Worm (Caenorhabditis elegans): ENCODE data around the gene F53A2.1.
A peak's percentile ranks its signal among the peaks of the same experiment; 100 is the strongest.

The F53A2.1 gene

ce11 chrIII:13324739-13325138 is at the start of gene F53A2.1:
F53A2.1 (minus strand) TSS chrIII:13324839.
- TF ChIP-seq flt-1 (GFP tag; IDR thresholded peaks at IDR 0.05) (no peak), T22C8.4 (GFP tag; IDR thresholded peaks at IDR 0.05) (no peak), ref-1 (GFP tag; conservative IDR thresholded peaks at IDR 0.05) (no peak), cog-1 (tag; optimal IDR thresholded peaks at IDR 0.05) (no peak), klf-2 (GFP tag; conservative IDR thresholded peaks at IDR 0.05) (no peak), ztf-29 (GFP tag; IDR thresholded peaks at IDR 0.05) (no peak)

ce11 chrIII:13370980-13371379 is 46.3 kb upstream of the F53A2.1 start, which contains the start of gene T03F6.9:
T03F6.9 (minus strand) TSS chrIII:13371080.
- no peak for TF ChIP-seq tab-1 (GFP tag; IDR thresholded peaks at IDR 0.05)
- no peak for TF ChIP-seq T22C8.4 (GFP tag; IDR thresholded peaks at IDR 0.05)
- TF ChIP-seq ref-1 (GFP tag; conservative IDR thresholded peaks at IDR 0.05) = no peak
- TF ChIP-seq med-1 (GFP tag; optimal IDR thresholded peaks at IDR 0.05; ENCODE audit: insufficient read depth) = no peak
- no peak for TF ChIP-seq ztf-29 (GFP tag; IDR thresholded peaks at IDR 0.05)
- TF ChIP-seq klf-2 (GFP tag; conservative IDR thresholded peaks at IDR 0.05) = no peak
- TF ChIP-seq cog-1 (tag; optimal IDR thresholded peaks at IDR 0.05) = no peak
- TF ChIP-seq flt-1 (GFP tag; IDR thresholded peaks at IDR 0.05) = no peak
- no peak for TF ChIP-seq ztf-23 (GFP tag; IDR thresholded peaks at IDR 0.05)

DNA sequence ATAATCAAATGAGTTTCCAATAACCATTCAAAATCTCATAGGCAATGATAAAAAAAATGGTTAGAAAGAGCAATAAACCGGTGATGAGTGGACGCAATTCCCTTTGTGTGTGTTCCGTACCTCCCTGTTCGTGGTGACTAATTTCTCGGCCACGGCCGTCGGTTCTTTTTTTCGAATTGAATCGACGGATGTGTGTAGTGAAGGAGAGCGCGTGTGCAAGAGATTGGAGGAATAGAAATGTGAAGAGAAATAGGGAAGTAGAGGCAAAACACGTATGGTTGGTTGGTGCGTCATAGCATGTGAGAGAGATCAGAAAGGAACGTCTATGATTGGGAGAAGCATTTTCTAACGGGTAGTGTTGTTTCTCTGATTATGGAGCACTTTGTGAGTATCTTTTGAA is 35.2 kb upstream of the F53A2.1 start:
- no peak for TF ChIP-seq klf-2 (GFP tag; conservative IDR thresholded peaks at IDR 0.05)
- 0 out of 2 replicates have a peak, but pooled peaks have one; percentile 44 for TF ChIP-seq flt-1 (GFP tag; IDR thresholded peaks at IDR 0.05)
- no peak for TF ChIP-seq med-1 (GFP tag; optimal IDR thresholded peaks at IDR 0.05; ENCODE audit: insufficient read depth)
- no peak for TF ChIP-seq tab-1 (GFP tag; IDR thresholded peaks at IDR 0.05)
- no peak for TF ChIP-seq ztf-29 (GFP tag; IDR thresholded peaks at IDR 0.05)
- TF ChIP-seq cog-1 (tag; optimal IDR thresholded peaks at IDR 0.05) = no peak

- TF ChIP-seq klf-2 (GFP tag; conservative IDR thresholded peaks at IDR 0.05) (no peak), tab-1 (GFP tag; IDR thresholded peaks at IDR 0.05) (no peak), flt-1 (GFP tag; IDR thresholded peaks at IDR 0.05) (no peak), ztf-29 (GFP tag; IDR thresholded peaks at IDR 0.05) (no peak), T22C8.4 (GFP tag; IDR thresholded peaks at IDR 0.05) (no peak), med-1 (GFP tag; optimal IDR thresholded peaks at IDR 0.05; ENCODE audit: insufficient read depth) (no peak), cog-1 (tag; optimal IDR thresholded peaks at IDR 0.05) (no peak), ref-1 (GFP tag; conservative IDR thresholded peaks at IDR 0.05) (no peak), ztf-23 (GFP tag; IDR thresholded peaks at IDR 0.05) (no peak)
Observed at ce11 chrIII:13359256-13359655, 34.6 kb upstream of the F53A2.1 start, which contains the start of gene F53A2.9. F53A2.9 (minus strand) TSS chrIII:13359356.

DNA sequence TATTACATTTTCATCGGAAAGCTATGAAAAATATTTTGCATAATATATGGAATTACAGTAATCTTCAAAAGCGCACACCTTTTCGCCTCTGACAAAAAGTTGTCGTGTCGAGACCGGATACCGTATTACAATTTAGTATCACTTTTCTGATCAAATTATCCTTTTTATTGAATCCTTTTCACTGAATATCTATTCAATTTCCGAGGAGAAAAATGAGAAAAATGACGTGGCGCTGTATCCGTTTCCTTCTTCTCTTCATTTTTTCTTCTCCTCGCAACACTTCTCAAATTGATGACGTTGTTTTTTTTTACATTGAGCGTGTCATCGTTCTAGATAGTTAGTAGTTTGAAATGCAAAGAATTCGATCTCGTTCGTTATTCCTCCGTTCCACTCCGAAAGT is 26.3 kb upstream of the F53A2.1 start:
- TF ChIP-seq flt-1 (GFP tag; IDR thresholded peaks at IDR 0.05) = no peak
- TF ChIP-seq tab-1 (GFP tag; IDR thresholded peaks at IDR 0.05) = no peak
- TF ChIP-seq ref-1 (GFP tag; conservative IDR thresholded peaks at IDR 0.05) = no peak
- no peak for TF ChIP-seq klf-2 (GFP tag; conservative IDR thresholded peaks at IDR 0.05)
- no peak for TF ChIP-seq cog-1 (tag; optimal IDR thresholded peaks at IDR 0.05)
- TF ChIP-seq T22C8.4 (GFP tag; IDR thresholded peaks at IDR 0.05) = no peak
- TF ChIP-seq med-1 (GFP tag; optimal IDR thresholded peaks at IDR 0.05; ENCODE audit: insufficient read depth) = no peak
- no peak for TF ChIP-seq ztf-29 (GFP tag; IDR thresholded peaks at IDR 0.05)
- TF ChIP-seq ztf-23 (GFP tag; IDR thresholded peaks at IDR 0.05) = no peak

ce11 chrIII:13348891-13349290 is 24.3 kb upstream of the F53A2.1 start:
- no peak for TF ChIP-seq tab-1 (GFP tag; IDR thresholded peaks at IDR 0.05)
- no peak for TF ChIP-seq cog-1 (tag; optimal IDR thresholded peaks at IDR 0.05)
- no peak for TF ChIP-seq ref-1 (GFP tag; conservative IDR thresholded peaks at IDR 0.05)
- no peak for TF ChIP-seq med-1 (GFP tag; optimal IDR thresholded peaks at IDR 0.05; ENCODE audit: insufficient read depth)

ce11 chrIII:13347782-13348327 is 23.2 kb upstream of the F53A2.1 start:
- TF ChIP-seq cog-1 (tag; optimal IDR thresholded peaks at IDR 0.05) (no peak), tab-1 (GFP tag; IDR thresholded peaks at IDR 0.05) (no peak), ztf-29 (GFP tag; IDR thresholded peaks at IDR 0.05) (no peak)

DNA sequence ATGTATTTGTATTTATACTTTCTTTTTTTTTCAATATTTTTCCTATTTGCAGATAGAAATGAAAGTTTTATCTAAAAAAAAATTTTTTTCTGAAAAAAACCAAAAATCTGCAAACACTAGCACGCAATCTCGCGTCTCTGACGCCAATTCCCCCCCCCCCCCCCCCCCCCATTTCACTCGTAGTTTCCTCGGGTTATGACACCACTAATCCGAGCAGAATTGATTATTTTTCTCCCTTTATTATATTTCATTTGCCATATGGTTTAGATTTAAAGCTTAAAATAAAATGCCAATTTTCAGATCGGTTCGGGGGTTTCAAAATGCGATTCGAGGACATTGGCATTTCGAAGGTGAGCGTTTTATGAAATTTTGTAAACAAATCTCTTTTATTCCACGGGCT is 22.1 kb upstream of the F53A2.1 start, which contains the start of gene mtm-6:
TSS of gene mtm-6 (plus strand) at position 301 of the 400 bp plus-strand sequence.
- TF ChIP-seq T22C8.4 (GFP tag; IDR thresholded peaks at IDR 0.05) (no peak), tab-1 (GFP tag; IDR thresholded peaks at IDR 0.05) (no peak), ztf-29 (GFP tag; IDR thresholded peaks at IDR 0.05) (no peak), ref-1 (GFP tag; conservative IDR thresholded peaks at IDR 0.05) (no peak), cog-1 (tag; optimal IDR thresholded peaks at IDR 0.05) (no peak), med-1 (GFP tag; optimal IDR thresholded peaks at IDR 0.05; ENCODE audit: insufficient read depth) (no peak), flt-1 (GFP tag; IDR thresholded peaks at IDR 0.05) (no peak), klf-2 (GFP tag; conservative IDR thresholded peaks at IDR 0.05) (no peak), ztf-23 (GFP tag; IDR thresholded peaks at IDR 0.05) (no peak)

DNA sequence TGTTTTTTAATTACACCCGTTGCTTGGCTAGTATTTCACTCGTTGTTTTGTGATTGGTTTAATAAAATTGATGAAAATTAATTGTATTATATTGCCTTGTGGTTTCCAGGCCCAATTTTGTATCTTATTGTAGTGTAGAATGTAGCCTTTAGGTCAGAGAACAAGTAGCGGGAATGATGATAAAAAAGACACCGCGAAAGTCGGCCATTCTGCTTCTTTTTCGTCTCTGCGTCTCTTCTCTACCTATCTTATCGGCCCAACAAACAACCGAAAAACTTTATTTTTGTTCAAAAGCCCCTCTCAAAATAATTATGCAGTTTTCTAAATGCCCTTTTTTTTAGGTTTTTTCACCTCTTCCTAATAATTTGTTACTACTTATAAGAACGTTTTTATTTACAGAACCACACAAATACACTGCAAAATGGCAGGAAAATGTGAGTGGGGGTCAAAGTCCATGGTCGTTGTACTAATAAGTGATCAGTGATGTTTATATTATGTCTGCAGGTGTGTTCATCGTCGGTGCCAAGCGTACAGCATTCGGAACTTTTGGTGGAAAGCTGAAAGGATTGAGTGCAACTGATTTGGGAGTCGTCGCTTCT is 20.0 kb upstream of the F53A2.1 start, which contains the start of gene acaa-2:
TSS of gene acaa-2 (plus strand) at position 400 of the 599 bp plus-strand sequence.
- no peak for TF ChIP-seq ztf-23 (GFP tag; IDR thresholded peaks at IDR 0.05)
- TF ChIP-seq tab-1 (GFP tag; IDR thresholded peaks at IDR 0.05) = no peak
- TF ChIP-seq flt-1 (GFP tag; IDR thresholded peaks at IDR 0.05) = no peak
- TF ChIP-seq ref-1 (GFP tag; conservative IDR thresholded peaks at IDR 0.05) = no peak
- TF ChIP-seq klf-2 (GFP tag; conservative IDR thresholded peaks at IDR 0.05) = no peak
- TF ChIP-seq ztf-29 (GFP tag; IDR thresholded peaks at IDR 0.05) = no peak
- TF ChIP-seq T22C8.4 (GFP tag; IDR thresholded peaks at IDR 0.05) = no peak
- no peak for TF ChIP-seq cog-1 (tag; optimal IDR thresholded peaks at IDR 0.05)
- TF ChIP-seq med-1 (GFP tag; optimal IDR thresholded peaks at IDR 0.05; ENCODE audit: insufficient read depth) = no peak
